Worm (Caenorhabditis elegans): ENCODE measurements around the gene C09G5.7.

DNA sequence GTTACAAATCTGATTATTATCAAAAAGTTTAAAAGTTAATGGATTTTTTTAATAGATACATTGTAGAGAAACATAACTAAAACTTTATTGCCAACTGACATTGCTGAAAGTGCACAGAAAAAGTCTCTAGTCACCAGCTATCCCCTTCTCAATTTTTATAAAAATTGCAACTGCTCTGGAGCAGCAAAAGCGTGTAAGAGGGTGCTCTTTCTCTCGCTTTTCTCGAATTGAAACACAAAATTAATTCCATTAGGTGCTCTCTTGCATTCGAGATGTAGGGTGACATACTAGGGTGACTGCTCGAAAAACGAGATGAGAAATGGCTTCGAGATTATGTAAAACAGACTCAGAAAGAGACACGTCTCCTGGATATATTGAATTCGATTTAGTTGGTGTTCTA is 34.1 kb upstream of the C09G5.7 start:
- TF ChIP-seq him-1 (tag; optimal IDR thresholded peaks at IDR 0.05), result no peak
- TF ChIP-seq W03F9.2 (tag; optimal IDR thresholded peaks at IDR 0.05), result no peak

Data from whole organism, L4/young adult.